Worm (Caenorhabditis elegans) whole organism, L1 larva: ENCODE data around the gene dbn-1.

Source experiments
- ama-1 ChIP-seq: fragments of 150-350 bp; optimal IDR thresholded peaks from 2 replicates; lab custom pipeline; 2014
- fkh-10 ChIP-seq: sonication (generic microtip); optimal IDR thresholded peaks from 2 replicates; lab custom pipeline; 2017; ENCODE audit warnings: missing biosample characterization, missing genetic modification reagents, missing genetic modification characterization
- hlh-17 ChIP-seq: fragments of 200-800 bp; sonication (Bioruptor generic); optimal IDR thresholded peaks from 2 replicates; lab custom pipeline; 2018; ENCODE audit warnings: missing genetic modification characterization, mild to moderate bottlenecking, missing compliant biosample characterization, moderate library complexity, borderline replicate concordance
- nhr-76 ChIP-seq: sonication (generic microtip); optimal IDR thresholded peaks from 2 replicates; lab custom pipeline; 2017; ENCODE audit warnings: missing biosample characterization, missing genetic modification characterization
- pax-3 ChIP-seq: fragments of 200-800 bp; sonication (Bioruptor generic); optimal IDR thresholded peaks from 2 replicates; lab custom pipeline; 2018; ENCODE audit warnings: mild to moderate bottlenecking, missing genetic modification characterization, moderate library complexity, missing compliant biosample characterization
- zag-1 ChIP-seq: fragments of 150-350 bp; optimal IDR thresholded peaks from 2 replicates; lab custom pipeline; 2014; ENCODE audit warnings: missing biosample characterization, missing genetic modification characterization

ce11 chrIII:13735008-13735407 lies 26.9 kb downstream of the dbn-1 start, which contains the start of gene W06F12.3:
- no peak for TF ChIP-seq pax-3 (tag; lab: Kevin White, UChicago)
- no peak for TF ChIP-seq zag-1
- no peak for TF ChIP-seq ama-1 (lab: Kevin White, UChicago)
- no peak for TF ChIP-seq nhr-76 (tag; lab: Kevin White, UChicago)
- TF ChIP-seq hlh-17, result no peak
- no peak for TF ChIP-seq fkh-10 (GFP tag; lab: Kevin White, UChicago)
